Worm (Caenorhabditis elegans): ENCODE results near the gene F22E5.7.

DNA sequence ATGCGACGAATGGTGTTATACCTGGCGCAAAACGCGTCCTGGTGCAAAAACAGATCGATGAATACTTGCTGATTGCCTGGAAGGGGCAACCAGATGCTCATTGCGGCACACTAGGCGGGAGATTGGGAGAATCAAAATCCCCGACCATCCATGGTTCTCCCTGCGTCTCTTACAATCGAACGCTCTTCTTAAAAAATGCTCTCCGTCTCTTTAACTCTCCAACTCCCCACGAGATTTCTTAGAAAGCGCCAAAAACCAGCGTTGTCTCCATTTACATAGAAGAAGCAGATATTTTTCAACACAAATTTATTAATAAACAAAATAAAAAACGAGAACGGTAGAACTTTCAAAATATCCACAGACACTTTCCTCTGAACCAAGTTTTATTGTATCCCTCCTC lies 39.2 kb downstream of the F22E5.7 start, which contains the start of gene F34D6.1:
- TF ChIP-seq cog-1 (tag; optimal IDR thresholded peaks at IDR 0.05) (no peak), flt-1 (GFP tag; IDR thresholded peaks at IDR 0.05) (no peak), klf-2 (GFP tag; conservative IDR thresholded peaks at IDR 0.05) (no peak), ztf-23 (GFP tag; IDR thresholded peaks at IDR 0.05) (no peak), med-1 (GFP tag; optimal IDR thresholded peaks at IDR 0.05; ENCODE audit: insufficient read depth) (no peak), ref-1 (GFP tag; conservative IDR thresholded peaks at IDR 0.05) (no peak), tab-1 (GFP tag; IDR thresholded peaks at IDR 0.05) (no peak), ztf-29 (GFP tag; IDR thresholded peaks at IDR 0.05) (no peak), T22C8.4 (GFP tag; IDR thresholded peaks at IDR 0.05) (no peak)

Measured in whole organism, midembryonic.